Fruit fly (Drosophila melanogaster) whole organism, embryonic: ENCODE data around the gene CG13996.

Source experiments
- Abd-B ChIP-seq: fragments of 200-800 bp; sonication (Bioruptor generic); optimal IDR thresholded peaks from 2 replicates; lab custom pipeline; 2018; ENCODE audit warnings: missing biosample characterization, mild to moderate bottlenecking, missing genetic modification characterization, moderate library complexity
- Atf-2 ChIP-seq: fragments of 200-800 bp; sonication (Bioruptor generic); optimal IDR thresholded peaks from 2 replicates; lab custom pipeline; 2016; ENCODE audit warnings: missing biosample characterization, missing genetic modification characterization
- BEAF-32 ChIP-seq: fragments of 200-800 bp; sonication (Bioruptor generic); optimal IDR thresholded peaks from 3 replicates; lab custom pipeline; 2017; ENCODE audit warnings: missing biosample characterization, missing genetic modification characterization, mild to moderate bottlenecking, moderate library complexity, missing genetic modification reagents
- CG10267 ChIP-seq: fragments of 200-800 bp; sonication (Bioruptor generic); optimal IDR thresholded peaks from 2 replicates; lab custom pipeline; 2018; ENCODE audit warnings: missing biosample characterization, mild to moderate bottlenecking, missing genetic modification characterization, moderate library complexity
- CG10543 ChIP-seq: fragments of 200-800 bp; sonication (Bioruptor generic); optimal IDR thresholded peaks from 3 replicates; lab custom pipeline; 2017; ENCODE audit warnings: missing biosample characterization, mild to moderate bottlenecking, missing genetic modification characterization, moderate library complexity
- CG11695 ChIP-seq: fragments of 200-800 bp; sonication (Bioruptor generic); IDR thresholded peaks from 3 replicates; pipeline ENCODE4 v1.3.6; 2022; ENCODE audit warnings: missing biosample characterization, missing genetic modification characterization
- CG12299 ChIP-seq: fragments of 200-800 bp; sonication (Bioruptor generic); optimal IDR thresholded peaks from 2 replicates; lab custom pipeline; 2018; ENCODE audit warnings: missing biosample characterization, mild to moderate bottlenecking, missing genetic modification characterization
- CG13296 ChIP-seq: fragments of 200-800 bp; sonication (Bioruptor generic); optimal IDR thresholded peaks from 3 replicates; lab custom pipeline; 2018; ENCODE audit warnings: missing biosample characterization, mild to moderate bottlenecking, missing genetic modification characterization
- CG15479 ChIP-seq: fragments of 200-800 bp; sonication (Bioruptor generic); optimal IDR thresholded peaks from 3 replicates; lab custom pipeline; 2019; ENCODE audit warnings: missing biosample characterization, mild to moderate bottlenecking, missing genetic modification characterization, moderate library complexity
- CG15696 ChIP-seq: fragments of 200-800 bp; sonication (Bioruptor generic); optimal IDR thresholded peaks from 2 replicates; lab custom pipeline; 2019; ENCODE audit warnings: missing biosample characterization, mild to moderate bottlenecking, missing genetic modification characterization, moderate library complexity
- CG17359 ChIP-seq: fragments of 200-800 bp; sonication (Bioruptor generic); optimal IDR thresholded peaks from 3 replicates; lab custom pipeline; 2018; ENCODE audit warnings: missing biosample characterization, mild to moderate bottlenecking, missing genetic modification characterization, moderate library complexity
- CG18599 ChIP-seq: fragments of 200-800 bp; sonication (Bioruptor generic); optimal IDR thresholded peaks from 3 replicates; lab custom pipeline; 2017; ENCODE audit warnings: missing biosample characterization, missing genetic modification characterization, mild to moderate bottlenecking, moderate library complexity, missing genetic modification reagents
- CG2875 ChIP-seq: fragments of 200-800 bp; sonication (Bioruptor generic); optimal IDR thresholded peaks from 2 replicates; lab custom pipeline; 2017; ENCODE audit warnings: missing biosample characterization, mild to moderate bottlenecking, missing genetic modification characterization, missing genetic modification reagents
- CG33557 ChIP-seq: fragments of 200-800 bp; sonication (Bioruptor generic); optimal IDR thresholded peaks from 2 replicates; lab custom pipeline; 2019; ENCODE audit warnings: missing biosample characterization, mild to moderate bottlenecking, missing genetic modification characterization, moderate library complexity
- CG34224 ChIP-seq: fragments of 200-800 bp; sonication (Bioruptor generic); IDR thresholded peaks from 3 replicates; pipeline ENCODE4 v1.3.6; 2022; ENCODE audit warnings: missing biosample characterization, missing genetic modification characterization; ENCODE audit not compliant: partially characterized antibody
- CG3847 ChIP-seq: fragments of 200-800 bp; sonication (Bioruptor generic); IDR thresholded peaks from 2 replicates; pipeline ENCODE4 v1.3.6; 2022; ENCODE audit warnings: missing biosample characterization, missing genetic modification characterization
- CG42726 ChIP-seq: fragments of 200-800 bp; sonication (Bioruptor generic); IDR thresholded peaks from 2 replicates; pipeline ENCODE4 v1.3.6; 2022; ENCODE audit warnings: missing biosample characterization, missing genetic modification characterization; ENCODE audit not compliant: partially characterized antibody
- CG7987 ChIP-seq: fragments of 200-800 bp; sonication (Bioruptor generic); optimal IDR thresholded peaks from 2 replicates; lab custom pipeline; 2018; ENCODE audit warnings: missing biosample characterization, mild to moderate bottlenecking, missing genetic modification characterization, moderate library complexity
- CG8478 ChIP-seq: fragments of >200 bp; optimal IDR thresholded peaks from 2 replicates; lab custom pipeline; 2018
- Camta ChIP-seq: fragments of 200-800 bp; sonication (Bioruptor generic); optimal IDR thresholded peaks from 2 replicates; lab custom pipeline; 2016; ENCODE audit warnings: missing biosample characterization, missing genetic modification characterization
- Fer1 ChIP-seq: fragments of 200-800 bp; sonication (Bioruptor generic); optimal IDR thresholded peaks from 2 replicates; lab custom pipeline; 2017; ENCODE audit warnings: missing biosample characterization, mild to moderate bottlenecking, missing genetic modification characterization
- GATAe ChIP-seq: fragments of 200-800 bp; sonication (Bioruptor generic); conservative IDR thresholded peaks from 2 replicates; pipeline ENCODE4 v1.3.6; 2022; ENCODE audit warnings: missing biosample characterization, missing genetic modification characterization
- Gug ChIP-seq: fragments of 200-800 bp; sonication (Bioruptor generic); IDR thresholded peaks from 4 replicates; pipeline ENCODE4 v1.3.6; 2022; ENCODE audit warnings: missing biosample characterization, missing genetic modification characterization
- H2.0 ChIP-seq: fragments of 200-800 bp; sonication (Bioruptor generic); IDR thresholded peaks from 2 replicates; pipeline ENCODE4 v1.3.6; 2022; ENCODE audit warnings: missing biosample characterization, missing genetic modification characterization
- HLHmδ ChIP-seq: fragments of 200-800 bp; sonication (Bioruptor generic); optimal IDR thresholded peaks from 2 replicates; lab custom pipeline; 2018; ENCODE audit warnings: missing biosample characterization, mild to moderate bottlenecking, missing genetic modification characterization, moderate library complexity
- Hey ChIP-seq: fragments of 200-800 bp; sonication (Bioruptor generic); optimal IDR thresholded peaks from 3 replicates; lab custom pipeline; 2018; ENCODE audit warnings: missing biosample characterization, mild to moderate bottlenecking, missing genetic modification characterization
- NC2α ChIP-seq: fragments of 200-800 bp; sonication (Bioruptor generic); optimal IDR thresholded peaks from 2 replicates; lab custom pipeline; 2016; ENCODE audit warnings: missing biosample characterization, missing genetic modification characterization
- Neu2 ChIP-seq: fragments of 200-800 bp; sonication (Bioruptor generic); optimal IDR thresholded peaks from 3 replicates; lab custom pipeline; 2016; ENCODE audit warnings: missing biosample characterization, missing genetic modification characterization, borderline replicate concordance
- NfI ChIP-seq: fragments of 200-800 bp; sonication (Bioruptor generic); optimal IDR thresholded peaks from 3 replicates; lab custom pipeline; 2018; ENCODE audit warnings: missing biosample characterization, mild to moderate bottlenecking, missing genetic modification characterization, moderate library complexity
- Sin3A ChIP-seq: fragments of >200 bp; optimal IDR thresholded peaks from 2 replicates; lab custom pipeline; 2018
- Six4 ChIP-seq: fragments of 200-800 bp; sonication (Bioruptor generic); optimal IDR thresholded peaks from 2 replicates; lab custom pipeline; 2016; ENCODE audit warnings: missing biosample characterization, missing genetic modification characterization
- Xrp1 ChIP-seq: fragments of 200-800 bp; sonication (Bioruptor generic); IDR thresholded peaks from 2 replicates; pipeline ENCODE4 v1.3.6; 2022; ENCODE audit warnings: missing biosample characterization, missing genetic modification characterization
- ato ChIP-seq: fragments of 200-800 bp; sonication (Bioruptor generic); IDR thresholded peaks from 2 replicates; pipeline ENCODE4 v1.3.6; 2022; ENCODE audit warnings: missing biosample characterization, missing genetic modification characterization; ENCODE audit not compliant: partially characterized antibody
- cas ChIP-seq: fragments of 200-800 bp; sonication (Bioruptor generic); IDR thresholded peaks from 2 replicates; pipeline ENCODE4 v1.3.6; 2022; ENCODE audit warnings: missing biosample characterization, missing genetic modification characterization
- cg ChIP-seq: fragments of 200-800 bp; sonication (Bioruptor generic); optimal IDR thresholded peaks from 3 replicates; lab custom pipeline; 2019; ENCODE audit warnings: missing biosample characterization, mild to moderate bottlenecking, missing genetic modification characterization, moderate library complexity
- chinmo ChIP-seq: fragments of 200-800 bp; sonication (Bioruptor generic); IDR thresholded peaks from 4 replicates; pipeline ENCODE4 v1.3.6; 2022; ENCODE audit warnings: missing biosample characterization, missing genetic modification characterization; ENCODE audit not compliant: partially characterized antibody
- corto ChIP-seq: fragments of 200-800 bp; sonication (Bioruptor generic); optimal IDR thresholded peaks from 2 replicates; lab custom pipeline; 2016; ENCODE audit warnings: missing biosample characterization, mild to moderate bottlenecking, missing genetic modification characterization, moderate library complexity
- dmrt99B ChIP-seq: fragments of 200-800 bp; sonication (Bioruptor generic); optimal IDR thresholded peaks from 2 replicates; lab custom pipeline; 2018; ENCODE audit warnings: missing biosample characterization, mild to moderate bottlenecking, missing genetic modification characterization, moderate library complexity
- eyg ChIP-seq: fragments of 200-800 bp; sonication (Bioruptor generic); optimal IDR thresholded peaks from 3 replicates; lab custom pipeline; 2016; ENCODE audit warnings: missing biosample characterization, missing genetic modification characterization
- fru ChIP-seq: fragments of >200 bp; optimal IDR thresholded peaks from 2 replicates; lab custom pipeline; 2017
- gfzf ChIP-seq: fragments of 200-800 bp; sonication (Bioruptor generic); optimal IDR thresholded peaks from 2 replicates; lab custom pipeline; 2016; ENCODE audit warnings: missing biosample characterization, mild to moderate bottlenecking, missing genetic modification characterization, moderate library complexity
- grn ChIP-seq: fragments of 200-800 bp; sonication (Bioruptor generic); optimal IDR thresholded peaks from 3 replicates; lab custom pipeline; 2017; ENCODE audit warnings: missing biosample characterization, missing genetic modification characterization
- gro ChIP-seq: fragments of 200-800 bp; sonication (Bioruptor generic); optimal IDR thresholded peaks from 2 replicates; lab custom pipeline; 2016; ENCODE audit warnings: missing biosample characterization, missing genetic modification characterization
- h ChIP-seq: fragments of >200 bp; optimal IDR thresholded peaks from 2 replicates; lab custom pipeline; 2017
- klu ChIP-seq: fragments of 200-800 bp; sonication (Bioruptor generic); IDR thresholded peaks from 2 replicates; pipeline ENCODE4 v1.3.6; 2022; ENCODE audit warnings: missing biosample characterization, missing genetic modification characterization
- kni ChIP-seq: fragments of 200-800 bp; sonication (Bioruptor generic); optimal IDR thresholded peaks from 3 replicates; lab custom pipeline; 2017; ENCODE audit warnings: mild to moderate bottlenecking, missing biosample characterization, missing genetic modification reagents, missing genetic modification characterization
- nom ChIP-seq: fragments of 200-800 bp; sonication (Bioruptor generic); optimal IDR thresholded peaks from 2 replicates; lab custom pipeline; 2017; ENCODE audit warnings: missing biosample characterization, missing genetic modification characterization, mild to moderate bottlenecking, moderate library complexity, missing genetic modification reagents
- sens ChIP-seq: fragments of 200-800 bp; sonication (Bioruptor generic); peaks from one replicate; lab custom pipeline; 2016; ENCODE audit warnings: missing biosample characterization, missing genetic modification characterization
- sima ChIP-seq: fragments of 200-800 bp; sonication (Bioruptor generic); optimal IDR thresholded peaks from 2 replicates; lab custom pipeline; 2016; ENCODE audit warnings: missing biosample characterization, missing genetic modification characterization
- wek ChIP-seq: fragments of 200-800 bp; sonication (Bioruptor generic); optimal IDR thresholded peaks from 3 replicates; lab custom pipeline; 2018; ENCODE audit warnings: missing biosample characterization, mild to moderate bottlenecking, missing genetic modification characterization, moderate library complexity

CG13996 gene

dm6 chr2L:5978333-5979054 lies 42.1 kb upstream of the CG13996 start (continued):
- no peak for TF ChIP-seq wek
- no peak for TF ChIP-seq gfzf (GFP tag; lab: Kevin White, UChicago)
- no peak for TF ChIP-seq Camta
- TF ChIP-seq nom, result peak; percentile 30
- TF ChIP-seq CG10267, result peak; percentile 85
- TF ChIP-seq ato (GFP tag; lab: Robert Waterston, UW), result no peak
- no peak for TF ChIP-seq Gug (GFP tag; lab: Robert Waterston, UW)
- TF ChIP-seq GATAe (GFP tag; lab: Robert Waterston, UW), result no peak
- TF ChIP-seq CG10543 (GFP tag; lab: Kevin White, UChicago), result peak; percentile 13
- no peak for TF ChIP-seq fru
- peak; percentile 45 for TF ChIP-seq HLHmδ (GFP tag; lab: Kevin White, UChicago)
- TF ChIP-seq CG17359 (tag; lab: Kevin White, UChicago), result no peak
- TF ChIP-seq Atf-2, result no peak
- no peak for TF ChIP-seq klu (GFP tag; lab: Robert Waterston, UW)
- TF ChIP-seq gro (GFP tag; lab: Kevin White, UChicago), result no peak
- peak; percentile 56 for TF ChIP-seq sens
- peak; percentile 34 for TF ChIP-seq CG8478
- TF ChIP-seq h (lab: Kevin White, UChicago), result peak; percentile 45
- TF ChIP-seq eyg (GFP tag; lab: Kevin White, UChicago), result no peak
- peak; percentile 23 for TF ChIP-seq CG18599 (GFP tag; lab: Kevin White, UChicago)
- TF ChIP-seq cas (GFP tag; lab: Robert Waterston, UW), result no peak
- no peak for TF ChIP-seq sima
- TF ChIP-seq corto (GFP tag; lab: Kevin White, UChicago), result peak; percentile 21
- TF ChIP-seq CG13296, result no peak
- peak; percentile 0 for TF ChIP-seq CG2875 (GFP tag; lab: Kevin White, UChicago)
- TF ChIP-seq H2.0 (GFP tag; lab: Robert Waterston, UW), result no peak
- no peak for TF ChIP-seq Abd-B (GFP tag; lab: Kevin White, UChicago)
- TF ChIP-seq NfI (GFP tag; lab: Kevin White, UChicago), result no peak
- TF ChIP-seq CG15479 (GFP tag; lab: Kevin White, UChicago), result peak; percentile 94
- no peak for TF ChIP-seq dmrt99B (tag; lab: Kevin White, UChicago)
- peak; percentile 12 for TF ChIP-seq Six4
- no peak for TF ChIP-seq CG11695 (GFP tag; lab: Robert Waterston, UW)
- TF ChIP-seq Hey (tag; lab: Kevin White, UChicago), result peak; percentile 2
- peak; percentile 22 for TF ChIP-seq cg (GFP tag; lab: Kevin White, UChicago)
- no peak for TF ChIP-seq CG12299 (tag; lab: Kevin White, UChicago)
- TF ChIP-seq CG33557 (GFP tag; lab: Kevin White, UChicago), result no peak
- peak; percentile 35 for TF ChIP-seq Fer1 (GFP tag; lab: Kevin White, UChicago)
- peak; percentile 79 for TF ChIP-seq kni (GFP tag; lab: Kevin White, UChicago)
- TF ChIP-seq BEAF-32 (GFP tag; lab: Kevin White, UChicago), result no peak
- no peak for TF ChIP-seq Neu2 (GFP tag; lab: Kevin White, UChicago)
- TF ChIP-seq chinmo (GFP tag; lab: Robert Waterston, UW), result no peak
- TF ChIP-seq NC2α, result no peak
- peak; percentile 94 for TF ChIP-seq grn (GFP tag; lab: Kevin White, UChicago)
- no peak for TF ChIP-seq CG42726
- no peak for TF ChIP-seq CG15696 (tag; lab: Kevin White, UChicago)
- no peak for TF ChIP-seq Xrp1 (GFP tag; lab: Robert Waterston, UW)
- TF ChIP-seq Sin3A, result no peak
- TF ChIP-seq CG7987 (GFP tag; lab: Kevin White, UChicago), result no peak
- TF ChIP-seq CG34224 (GFP tag; lab: Robert Waterston, UW), result no peak
- TF ChIP-seq CG3847, result no peak
